Worm (Caenorhabditis elegans): ENCODE results near the gene C26B2.8.

Gene C26B2.8

ce11 chrIV:8061267-8061666, 47.3 kb downstream of the C26B2.8 start:
- no peak for TF ChIP-seq zag-1 (tag; optimal IDR thresholded peaks at IDR 0.05)
- no peak for TF ChIP-seq sea-2 (GFP tag; optimal IDR thresholded peaks at IDR 0.05)
- no peak for TF ChIP-seq nhr-43 (tag; optimal IDR thresholded peaks at IDR 0.05; ENCODE audit: poor library complexity, severe bottlenecking)
- TF ChIP-seq ceh-16 (tag; optimal IDR thresholded peaks at IDR 0.05) = no peak
- no peak for TF ChIP-seq elt-1 (tag; optimal IDR thresholded peaks at IDR 0.05)
- no peak for TF ChIP-seq nhr-23 (tag; optimal IDR thresholded peaks at IDR 0.05)
- no peak for TF ChIP-seq fkh-10 (GFP tag; optimal IDR thresholded peaks at IDR 0.05)
- no peak for TF ChIP-seq nhr-11 (tag; optimal IDR thresholded peaks at IDR 0.05)
- TF ChIP-seq fkh-2 (tag; optimal IDR thresholded peaks at IDR 0.05) = no peak
- no peak for TF ChIP-seq egl-27 (tag; optimal IDR thresholded peaks at IDR 0.05)
- TF ChIP-seq ama-1 (optimal IDR thresholded peaks at IDR 0.05) = no peak
- TF ChIP-seq ztf-4 (tag; optimal IDR thresholded peaks at IDR 0.05) = no peak
- no peak for TF ChIP-seq unc-39 (tag; optimal IDR thresholded peaks at IDR 0.05)
- no peak for TF ChIP-seq ceh-9 (tag; optimal IDR thresholded peaks at IDR 0.05)
- TF ChIP-seq tbx-2 (tag; optimal IDR thresholded peaks at IDR 0.05) = no peak
- TF ChIP-seq skn-1 (tag; optimal IDR thresholded peaks at IDR 0.05) = no peak
- no peak for TF ChIP-seq pqm-1 (tag; optimal IDR thresholded peaks at IDR 0.05)
- TF ChIP-seq mml-1 (tag; optimal IDR thresholded peaks at IDR 0.05) = no peak
- TF ChIP-seq aly-2 (tag; optimal IDR thresholded peaks at IDR 0.05) = no peak

DNA sequence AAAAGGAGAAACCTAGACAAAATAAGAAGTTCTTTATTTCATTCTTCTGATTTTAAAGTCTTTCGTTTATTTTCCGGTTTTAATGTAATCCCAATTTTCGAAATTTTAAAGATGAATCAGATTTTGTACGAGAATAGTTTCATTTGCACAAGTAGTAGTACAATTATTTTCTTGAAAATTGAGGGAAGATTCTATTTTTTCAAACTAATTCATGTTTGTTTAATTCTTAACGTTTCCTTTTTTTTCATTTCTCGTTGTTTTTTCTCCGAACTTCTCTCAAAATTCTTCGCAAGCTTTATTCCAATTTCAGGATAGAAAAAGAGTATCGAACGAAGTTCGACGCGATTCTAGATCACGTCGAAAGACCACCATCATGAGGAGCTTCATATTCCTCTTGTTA, 48.4 kb downstream of the C26B2.8 start, which contains the start of gene sax-7:
TSS of gene sax-7 (plus strand) at position 301 of the 400 bp plus-strand sequence.
- TF ChIP-seq egl-5 (tag; optimal IDR thresholded peaks at IDR 0.05) (no peak), daf-12 (tag; optimal IDR thresholded peaks at IDR 0.05) (no peak), skn-1 (tag; optimal IDR thresholded peaks at IDR 0.05) (no peak), elt-1 (tag; optimal IDR thresholded peaks at IDR 0.05) (no peak)
